Worm (Caenorhabditis elegans) whole organism, L1 larva: ENCODE results near the gene sago-1.

Experiments
- C16A3.4 ChIP-seq: fragments of 150-350 bp; optimal IDR thresholded peaks from 2 replicates; lab custom pipeline; 2014; ENCODE audit warnings: missing biosample characterization, missing genetic modification characterization
- C34B4.2 ChIP-seq: sonication (generic microtip); optimal IDR thresholded peaks from 2 replicates; lab custom pipeline; 2017; ENCODE audit warnings: mild to moderate bottlenecking, missing genetic modification characterization, missing compliant biosample characterization
- F16B12.6 ChIP-seq: fragments of 150-350 bp; optimal IDR thresholded peaks from 2 replicates; lab custom pipeline; 2014; ENCODE audit warnings: missing biosample characterization, missing genetic modification characterization
- Y116A8C.19 ChIP-seq: sonication (generic microtip); optimal IDR thresholded peaks from 2 replicates; lab custom pipeline; 2016; ENCODE audit warnings: missing compliant biosample characterization, missing genetic modification characterization, borderline replicate concordance
- aha-1 ChIP-seq: fragments of 150-350 bp; optimal IDR thresholded peaks from 2 replicates; lab custom pipeline; 2014; ENCODE audit warnings: missing biosample characterization, missing genetic modification characterization
- alr-1 ChIP-seq: fragments of 200-800 bp; sonication (Bioruptor generic); optimal IDR thresholded peaks from 2 replicates; lab custom pipeline; 2018; ENCODE audit warnings: borderline replicate concordance, mild to moderate bottlenecking, missing genetic modification characterization, missing compliant biosample characterization
- aly-2 ChIP-seq: fragments of 150-350 bp; optimal IDR thresholded peaks from 2 replicates; lab custom pipeline; 2014; ENCODE audit warnings: missing biosample characterization, missing genetic modification characterization
- ama-1 ChIP-seq: fragments of 150-350 bp; optimal IDR thresholded peaks from 2 replicates; lab custom pipeline; 2014
- ceh-90 ChIP-seq: sonication (generic microtip); optimal IDR thresholded peaks from 2 replicates; lab custom pipeline; 2016; ENCODE audit warnings: missing genetic modification characterization, missing compliant biosample characterization
- ces-1 ChIP-seq: fragments of 150-350 bp; optimal IDR thresholded peaks from 2 replicates; lab custom pipeline; 2014; ENCODE audit warnings: missing biosample characterization, missing genetic modification reagents, missing genetic modification characterization
- efl-1 ChIP-seq, 4 experiments: fragments of 150-350 bp; optimal IDR thresholded peaks in 3 of 4; peaks in 1 of 4; 1 replicate in 1 of 4; 2 replicates in 3 of 4; lab custom pipeline; 2014; ENCODE audit warnings: missing biosample characterization in 2 of 4, missing genetic modification characterization in 2 of 4, missing genetic modification reagents in 2 of 4
- egl-27 ChIP-seq, 2 experiments: fragments of 150-350 bp in 1 of 2; sonication (generic microtip); optimal IDR thresholded peaks; 3 replicates each; lab custom pipeline; 2017 to 2018; ENCODE audit warnings: missing biosample characterization in 2 of 2, missing genetic modification characterization in 2 of 2, missing genetic modification reagents in 2 of 2
- elt-3 ChIP-seq, 6 experiments: fragments of 150-350 bp in 1 of 6; sonication (generic microtip); optimal IDR thresholded peaks; 2 replicates each; lab custom pipeline; 2017 to 2018; ENCODE audit warnings: missing biosample characterization in 6 of 6, missing genetic modification characterization in 6 of 6, inconsistent platforms in 1 of 6
- ets-5 ChIP-seq: fragments of 200-800 bp; sonication (Bioruptor generic); IDR thresholded peaks from 2 replicates; pipeline ENCODE4 v1.3.6; 2022; ENCODE audit warnings: missing genetic modification characterization, missing compliant biosample characterization
- fkh-4 ChIP-seq: sonication (generic microtip); optimal IDR thresholded peaks from 2 replicates; lab custom pipeline; 2016; ENCODE audit warnings: missing compliant biosample characterization, missing genetic modification characterization, borderline replicate concordance
- fos-1 ChIP-seq: fragments of 150-350 bp; optimal IDR thresholded peaks from 2 replicates; lab custom pipeline; 2014; ENCODE audit warnings: missing biosample characterization, missing genetic modification characterization
- grh-1 ChIP-seq: fragments of 200-800 bp; sonication (Bioruptor generic); IDR thresholded peaks from 2 replicates; pipeline ENCODE4 v1.3.6; 2022; ENCODE audit warnings: missing genetic modification reagents, missing genetic modification characterization, missing compliant biosample characterization
- jun-1 ChIP-seq: fragments of 150-350 bp; optimal IDR thresholded peaks from 2 replicates; lab custom pipeline; 2014; ENCODE audit warnings: missing biosample characterization, missing genetic modification reagents, missing genetic modification characterization
- lin-15B ChIP-seq: fragments of 150-350 bp; sonication (generic microtip); optimal IDR thresholded peaks from 3 replicates; lab custom pipeline; 2014; ENCODE audit warnings: missing biosample characterization, missing genetic modification characterization
- lin-35 ChIP-seq, 2 experiments: fragments of 150-350 bp; optimal IDR thresholded peaks; 2 replicates each; lab custom pipeline; 2014; ENCODE audit warnings: missing biosample characterization in 2 of 2, missing genetic modification characterization in 2 of 2, missing genetic modification reagents in 2 of 2
- lin-39 ChIP-seq: fragments of 150-350 bp; optimal IDR thresholded peaks from 2 replicates; lab custom pipeline; 2014; ENCODE audit warnings: missing biosample characterization, missing genetic modification reagents, missing genetic modification characterization
- lir-3 ChIP-seq: sonication (generic microtip); optimal IDR thresholded peaks from 2 replicates; lab custom pipeline; 2016; ENCODE audit warnings: mild to moderate bottlenecking, missing genetic modification characterization, moderate library complexity, missing compliant biosample characterization; ENCODE audit not compliant: poor library complexity
- lsy-2 ChIP-seq, 2 experiments: fragments of 150-350 bp; optimal IDR thresholded peaks; 2 replicates each; lab custom pipeline; 2014; ENCODE audit warnings: missing biosample characterization in 2 of 2, missing genetic modification characterization in 2 of 2
- mab-9 ChIP-seq: fragments of 200-800 bp; sonication (Bioruptor generic); IDR thresholded peaks from 2 replicates; pipeline ENCODE4 v1.3.6; 2022; ENCODE audit warnings: missing genetic modification reagents, missing genetic modification characterization, missing compliant biosample characterization
- mef-2 ChIP-seq: fragments of 150-350 bp; optimal IDR thresholded peaks from 2 replicates; lab custom pipeline; 2014; ENCODE audit warnings: missing biosample characterization, missing genetic modification characterization
- nhr-11 ChIP-seq: fragments of 150-350 bp; optimal IDR thresholded peaks from 2 replicates; lab custom pipeline; 2014; ENCODE audit warnings: missing biosample characterization, missing genetic modification characterization
- nhr-12 ChIP-seq: sonication (generic microtip); optimal IDR thresholded peaks from 2 replicates; lab custom pipeline; 2017; ENCODE audit warnings: missing biosample characterization, missing genetic modification characterization
- nhr-19 ChIP-seq: fragments of 200-800 bp; sonication (Bioruptor generic); conservative IDR thresholded peaks from 2 replicates; pipeline ENCODE4 v1.3.6; 2022; ENCODE audit warnings: missing genetic modification characterization, missing compliant biosample characterization
- nhr-20 ChIP-seq: sonication (generic microtip); optimal IDR thresholded peaks from 2 replicates; lab custom pipeline; 2016; ENCODE audit warnings: mild to moderate bottlenecking, missing genetic modification characterization, missing compliant biosample characterization
- nhr-28 ChIP-seq: fragments of 150-350 bp; optimal IDR thresholded peaks from 2 replicates; lab custom pipeline; 2014; ENCODE audit warnings: missing biosample characterization, missing genetic modification characterization
- nhr-47 ChIP-seq: sonication (generic microtip); optimal IDR thresholded peaks from 2 replicates; lab custom pipeline; 2016; ENCODE audit warnings: mild to moderate bottlenecking, missing genetic modification characterization, moderate library complexity, missing compliant biosample characterization
- nhr-71 ChIP-seq: sonication (generic microtip); optimal IDR thresholded peaks from 2 replicates; lab custom pipeline; 2016; ENCODE audit warnings: mild to moderate bottlenecking, missing genetic modification characterization, moderate library complexity, missing compliant biosample characterization
- nhr-84 ChIP-seq: sonication (generic microtip); optimal IDR thresholded peaks from 2 replicates; lab custom pipeline; 2017; ENCODE audit warnings: missing biosample characterization, missing genetic modification characterization
- nhr-85 ChIP-seq: sonication (generic microtip); peaks from one replicate; lab custom pipeline; 2016; ENCODE audit warnings: missing genetic modification characterization, inconsistent platforms, missing compliant biosample characterization
- rnt-1 ChIP-seq: sonication (generic microtip); optimal IDR thresholded peaks from 2 replicates; lab custom pipeline; 2016; ENCODE audit warnings: mild to moderate bottlenecking, missing genetic modification characterization, moderate library complexity, missing compliant biosample characterization
- snpc-4 ChIP-seq: fragments of 150-350 bp; optimal IDR thresholded peaks from 2 replicates; lab custom pipeline; 2014; ENCODE audit warnings: missing biosample characterization, missing genetic modification characterization
- sox-4 ChIP-seq: sonication (generic microtip); optimal IDR thresholded peaks from 2 replicates; lab custom pipeline; 2016; ENCODE audit warnings: missing genetic modification characterization, missing compliant biosample characterization
- sptf-1 ChIP-seq: fragments of 150-350 bp; optimal IDR thresholded peaks from 2 replicates; lab custom pipeline; 2014; ENCODE audit warnings: missing biosample characterization, missing genetic modification characterization
- sup-37 ChIP-seq: fragments of 200-800 bp; sonication (Bioruptor generic); optimal IDR thresholded peaks from 2 replicates; lab custom pipeline; 2018; ENCODE audit warnings: mild to moderate bottlenecking, missing genetic modification characterization, missing compliant biosample characterization
- swsn-7 ChIP-seq: sonication (generic microtip); optimal IDR thresholded peaks from 2 replicates; lab custom pipeline; 2016; ENCODE audit warnings: missing genetic modification characterization, missing compliant biosample characterization
- tbx-2 ChIP-seq: sonication (generic microtip); optimal IDR thresholded peaks from 2 replicates; lab custom pipeline; 2016; ENCODE audit warnings: missing genetic modification characterization, missing compliant biosample characterization
- unc-130 ChIP-seq: fragments of 150-350 bp; optimal IDR thresholded peaks from 2 replicates; lab custom pipeline; 2017; ENCODE audit warnings: missing biosample characterization, missing genetic modification characterization, inconsistent platforms
- unc-98 ChIP-seq: fragments of 200-800 bp; sonication (Bioruptor generic); IDR thresholded peaks from 2 replicates; pipeline ENCODE4 v1.3.6; 2022; ENCODE audit warnings: missing genetic modification characterization, missing compliant biosample characterization
- zag-1 ChIP-seq: fragments of 150-350 bp; optimal IDR thresholded peaks from 2 replicates; lab custom pipeline; 2014; ENCODE audit warnings: missing biosample characterization, missing genetic modification characterization
- zip-4 ChIP-seq: fragments of 200-800 bp; sonication (Bioruptor generic); optimal IDR thresholded peaks from 2 replicates; lab custom pipeline; 2018; ENCODE audit warnings: mild to moderate bottlenecking, missing genetic modification characterization, moderate library complexity, missing compliant biosample characterization
- ztf-11 ChIP-seq, 2 experiments: sonication (generic microtip); optimal IDR thresholded peaks; 2 replicates each; lab custom pipeline; 2016 to 2017; ENCODE audit warnings: missing genetic modification characterization in 2 of 2, missing biosample characterization in 1 of 2, missing compliant biosample characterization in 1 of 2

The sago-1 gene

DNA sequence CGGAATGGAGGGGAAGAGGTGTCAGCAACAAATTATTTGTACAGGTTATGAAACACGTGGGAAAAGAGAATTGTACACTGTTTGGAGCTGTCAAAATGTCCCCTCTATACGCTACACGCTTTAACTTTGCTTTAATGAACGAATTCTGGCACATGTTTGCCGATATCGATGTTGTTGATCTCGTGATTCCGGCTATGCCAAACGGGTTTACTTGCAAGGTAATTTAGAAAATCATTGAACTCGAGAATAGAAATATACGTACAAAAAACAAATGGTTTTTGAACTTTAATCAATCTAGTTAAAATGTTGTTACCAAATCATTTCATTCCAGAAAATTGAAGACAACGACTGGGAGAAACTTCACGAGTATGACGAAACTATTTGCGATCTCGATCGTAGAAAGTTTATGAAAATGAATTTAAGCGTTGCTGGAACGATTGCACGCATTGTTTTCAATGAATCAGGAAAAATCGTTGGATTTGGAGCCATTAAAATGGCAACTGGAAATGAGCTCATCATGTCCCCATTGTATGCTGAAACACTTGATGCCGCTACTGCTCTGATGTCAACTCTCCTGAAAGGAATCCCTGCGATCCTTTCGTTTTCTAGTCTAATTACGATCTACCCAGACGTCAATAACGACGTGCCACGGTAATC lies 26.3 kb upstream of the sago-1 start:
- TF ChIP-seq elt-3 (tag; optimal IDR thresholded peaks at IDR 0.05; lab: Kevin White, UChicago) (peak in 1 of 6 experiments; percentile 11), efl-1 (optimal IDR thresholded peaks at IDR 0.05; lab: Kevin White, UChicago) (no peak), efl-1 (GFP tag; optimal IDR thresholded peaks at IDR 0.05 in 1 of 2; lab: Kevin White, UChicago) (peak in 1 of 2 experiments; percentile 85), lin-35 (GFP tag; optimal IDR thresholded peaks at IDR 0.05; lab: Kevin White, UChicago) (peak in 1 of 2 experiments; percentile 36), ama-1 (peak; percentile 8), tbx-2 (tag; lab: Kevin White, UChicago) (no peak), lsy-2 (tag; optimal IDR thresholded peaks at IDR 0.05; lab: Kevin White, UChicago) (peak in 1 of 2 experiments; percentile 16)

ce11 chrV:6278117-6279081 lies 25.2 kb upstream of the sago-1 start, which contains the start of gene fil-2:
TSS of gene fil-2 (plus strand) at chrV:6279031.
- TF ChIP-seq elt-3 (tag; optimal IDR thresholded peaks at IDR 0.05; lab: Kevin White, UChicago) = no peak
- TF ChIP-seq nhr-47 (tag; lab: Kevin White, UChicago) = peak; percentile 14
- TF ChIP-seq alr-1 (tag; lab: Kevin White, UChicago) = no peak
- TF ChIP-seq sox-4 (tag; lab: Kevin White, UChicago) = no peak
- TF ChIP-seq ceh-90 (tag; lab: Kevin White, UChicago) = no peak
- no peak for TF ChIP-seq unc-130 (tag; lab: Kevin White, UChicago)
- TF ChIP-seq sptf-1 (tag; lab: Kevin White, UChicago) = no peak
- TF ChIP-seq lsy-2 (tag; optimal IDR thresholded peaks at IDR 0.05; lab: Kevin White, UChicago) = peak in 1 of 2 experiments; percentile 44
- peak; percentile 27 for TF ChIP-seq nhr-71 (tag; lab: Kevin White, UChicago)
- TF ChIP-seq sup-37 (GFP tag; lab: Kevin White, UChicago) = no peak
- TF ChIP-seq aly-2 = no peak
- TF ChIP-seq nhr-11 (tag; lab: Kevin White, UChicago) = no peak
- TF ChIP-seq lir-3 (tag; lab: Kevin White, UChicago) = no peak
- TF ChIP-seq nhr-12 (tag; lab: Kevin White, UChicago) = no peak
- no peak for TF ChIP-seq aha-1 (tag; lab: Kevin White, UChicago)
- TF ChIP-seq ces-1 (GFP tag; lab: Kevin White, UChicago) = no peak
- TF ChIP-seq egl-27 (tag; optimal IDR thresholded peaks at IDR 0.05; lab: Kevin White, UChicago) = no peak
- TF ChIP-seq mab-9 (GFP tag; lab: Robert Waterston, UW) = no peak
- no peak for TF ChIP-seq zag-1 (tag; lab: Kevin White, UChicago)
- TF ChIP-seq efl-1 (optimal IDR thresholded peaks at IDR 0.05; lab: Kevin White, UChicago) = no peak
- peak in 1 of 2 experiments; percentile 88 for TF ChIP-seq efl-1 (GFP tag; optimal IDR thresholded peaks at IDR 0.05 in 1 of 2; lab: Kevin White, UChicago)
- TF ChIP-seq nhr-85 (tag; lab: Kevin White, UChicago) = peak; percentile 40
- TF ChIP-seq ztf-11 (tag; optimal IDR thresholded peaks at IDR 0.05; lab: Kevin White, UChicago) = no peak
- peak; percentile 52 for TF ChIP-seq nhr-20 (tag; lab: Kevin White, UChicago)
- no peak for TF ChIP-seq F16B12.6 (tag; lab: Kevin White, UChicago)
- TF ChIP-seq ets-5 (GFP tag; lab: Robert Waterston, UW) = no peak
- no peak for TF ChIP-seq fkh-4 (tag; lab: Kevin White, UChicago)
- no peak for TF ChIP-seq nhr-28 (tag; lab: Kevin White, UChicago)
- no peak for TF ChIP-seq Y116A8C.19 (tag; lab: Kevin White, UChicago)
- TF ChIP-seq C34B4.2 (tag; lab: Kevin White, UChicago) = no peak
- TF ChIP-seq lin-15B (tag; lab: Kevin White, UChicago) = no peak
- TF ChIP-seq snpc-4 (tag; lab: Kevin White, UChicago) = no peak
- no peak for TF ChIP-seq nhr-84 (tag; lab: Kevin White, UChicago)
- no peak for TF ChIP-seq C16A3.4 (tag; lab: Kevin White, UChicago)
- no peak for TF ChIP-seq zip-4 (GFP tag; lab: Kevin White, UChicago)
- TF ChIP-seq ama-1 = peak; percentile 84
- TF ChIP-seq jun-1 (tag; lab: Kevin White, UChicago) = no peak
- no peak for TF ChIP-seq mef-2
- no peak for TF ChIP-seq unc-98 (GFP tag; lab: Robert Waterston, UW)
- TF ChIP-seq lin-35 (GFP tag; optimal IDR thresholded peaks at IDR 0.05; lab: Kevin White, UChicago) = peak in 1 of 2 experiments; percentile 40
- 0 out of 2 replicates have a peak, but pooled peaks have one; percentile 8 for TF ChIP-seq nhr-19 (GFP tag; lab: Robert Waterston, UW)
- TF ChIP-seq rnt-1 = no peak
- no peak for TF ChIP-seq swsn-7 (tag; lab: Kevin White, UChicago)
- TF ChIP-seq grh-1 (GFP tag; lab: Robert Waterston, UW) = no peak
- TF ChIP-seq lin-39 = no peak
- no peak for TF ChIP-seq fos-1 (tag; lab: Kevin White, UChicago)
